Worm (Caenorhabditis elegans) whole organism, late embryonic: ENCODE results near the gene T10B9.14.
A peak's percentile ranks its signal among the peaks of the same experiment; 100 is the strongest.

Source experiments
- K02D7.2 ChIP-seq: sonication (generic microtip); optimal IDR thresholded peaks from 2 replicates; lab custom pipeline; 2017; ENCODE audit warnings: mild to moderate bottlenecking, missing genetic modification characterization, missing compliant biosample characterization
- T23F11.4 ChIP-seq: fragments of 200-800 bp; sonication (Bioruptor generic); optimal IDR thresholded peaks from 2 replicates; lab custom pipeline; 2018; ENCODE audit warnings: mild to moderate bottlenecking, missing genetic modification characterization, missing compliant biosample characterization
- Y22D7AL.16 ChIP-seq: sonication (generic microtip); optimal IDR thresholded peaks from 2 replicates; lab custom pipeline; 2016; ENCODE audit warnings: missing genetic modification characterization, missing compliant biosample characterization
- ahr-1 ChIP-seq: sonication (generic microtip); optimal IDR thresholded peaks from 2 replicates; lab custom pipeline; 2016; ENCODE audit warnings: missing genetic modification characterization, missing compliant biosample characterization
- ceh-18 ChIP-seq: sonication (generic microtip); optimal IDR thresholded peaks from 2 replicates; lab custom pipeline; 2016; ENCODE audit warnings: missing genetic modification characterization, missing compliant biosample characterization
- ceh-19 ChIP-seq: fragments of 200-800 bp; sonication (Bioruptor generic); optimal IDR thresholded peaks from 2 replicates; lab custom pipeline; 2018; ENCODE audit warnings: mild to moderate bottlenecking, missing genetic modification characterization, missing compliant biosample characterization
- ceh-2 ChIP-seq: sonication (generic microtip); optimal IDR thresholded peaks from 2 replicates; lab custom pipeline; 2016; ENCODE audit warnings: missing genotype, missing genetic modification characterization, missing compliant biosample characterization
- ceh-31 ChIP-seq: sonication (generic microtip); optimal IDR thresholded peaks from 2 replicates; lab custom pipeline; 2016; ENCODE audit warnings: missing genetic modification characterization, missing compliant biosample characterization
- ceh-34 ChIP-seq: sonication (generic microtip); optimal IDR thresholded peaks from 2 replicates; lab custom pipeline; 2016; ENCODE audit warnings: mild to moderate bottlenecking, missing genetic modification characterization, missing compliant biosample characterization
- ceh-6 ChIP-seq: fragments of 200-800 bp; sonication (Bioruptor generic); optimal IDR thresholded peaks from 2 replicates; lab custom pipeline; 2018; ENCODE audit warnings: mild to moderate bottlenecking, missing genetic modification characterization, missing compliant biosample characterization
- ceh-9 ChIP-seq: sonication (generic microtip); optimal IDR thresholded peaks from 2 replicates; lab custom pipeline; 2016; ENCODE audit warnings: mild to moderate bottlenecking, missing genetic modification characterization, inconsistent platforms, missing compliant biosample characterization
- elt-2 ChIP-seq: sonication (generic microtip); optimal IDR thresholded peaks from 2 replicates; lab custom pipeline; 2016; ENCODE audit warnings: missing genetic modification reagents, missing genetic modification characterization, missing compliant biosample characterization
- elt-4 ChIP-seq: sonication (generic microtip); optimal IDR thresholded peaks from 2 replicates; lab custom pipeline; 2016; ENCODE audit warnings: missing genetic modification characterization, missing compliant biosample characterization
- eyg-1 ChIP-seq: sonication (generic microtip); optimal IDR thresholded peaks from 2 replicates; lab custom pipeline; 2016; ENCODE audit warnings: missing genotype, missing genetic modification characterization, missing compliant biosample characterization
- fax-1 ChIP-seq: sonication (generic microtip); optimal IDR thresholded peaks from 2 replicates; lab custom pipeline; 2016; ENCODE audit warnings: missing genotype, missing genetic modification characterization, missing compliant biosample characterization
- fkh-10 ChIP-seq: fragments of 150-350 bp; optimal IDR thresholded peaks from 2 replicates; lab custom pipeline; 2014; ENCODE audit warnings: missing biosample characterization, missing genetic modification reagents, missing genetic modification characterization
- fkh-6 ChIP-seq: sonication (generic microtip); optimal IDR thresholded peaks from 2 replicates; lab custom pipeline; 2016; ENCODE audit warnings: missing genetic modification characterization, missing compliant biosample characterization
- hlh-13 ChIP-seq: fragments of 200-800 bp; sonication (Bioruptor generic); optimal IDR thresholded peaks from 2 replicates; lab custom pipeline; 2018; ENCODE audit warnings: mild to moderate bottlenecking, missing genetic modification characterization, missing compliant biosample characterization
- hlh-15 ChIP-seq: sonication (generic microtip); optimal IDR thresholded peaks from 2 replicates; lab custom pipeline; 2016; ENCODE audit warnings: missing genetic modification characterization, missing compliant biosample characterization
- hlh-8 ChIP-seq: sonication (generic microtip); optimal IDR thresholded peaks from 2 replicates; lab custom pipeline; 2016; ENCODE audit warnings: missing genotype, missing genetic modification characterization, missing compliant biosample characterization
- lim-6 ChIP-seq: sonication (generic microtip); optimal IDR thresholded peaks from 2 replicates; lab custom pipeline; 2016; ENCODE audit warnings: missing genetic modification characterization, missing compliant biosample characterization
- lin-11 ChIP-seq: fragments of 200-800 bp; sonication (Bioruptor generic); optimal IDR thresholded peaks from 2 replicates; lab custom pipeline; 2018; ENCODE audit warnings: mild to moderate bottlenecking, missing genetic modification characterization, missing compliant biosample characterization
- mec-3 ChIP-seq: sonication (generic microtip); optimal IDR thresholded peaks from 2 replicates; lab custom pipeline; 2016; ENCODE audit warnings: borderline replicate concordance, missing genetic modification characterization, missing compliant biosample characterization
- nfya-1 ChIP-seq: sonication (generic microtip); optimal IDR thresholded peaks from 2 replicates; lab custom pipeline; 2017; ENCODE audit warnings: missing genetic modification characterization, mild to moderate bottlenecking, missing compliant biosample characterization, antibody characterized with exemption, moderate library complexity
- nhr-11 ChIP-seq: fragments of 150-350 bp; optimal IDR thresholded peaks from 2 replicates; lab custom pipeline; 2014; ENCODE audit warnings: missing biosample characterization, missing genetic modification characterization
- nhr-232 ChIP-seq: sonication (generic microtip); optimal IDR thresholded peaks from 2 replicates; lab custom pipeline; 2016; ENCODE audit warnings: missing genetic modification characterization, missing compliant biosample characterization
- npax-4 ChIP-seq: sonication (generic microtip); optimal IDR thresholded peaks from 2 replicates; lab custom pipeline; 2016; ENCODE audit warnings: missing genetic modification characterization, missing compliant biosample characterization
- odd-2 ChIP-seq: sonication (generic microtip); optimal IDR thresholded peaks from 2 replicates; lab custom pipeline; 2017; ENCODE audit warnings: antibody characterized with exemption, mild to moderate bottlenecking, missing genetic modification characterization, missing compliant biosample characterization
- pat-9 ChIP-seq: fragments of 200-800 bp; sonication (Bioruptor generic); optimal IDR thresholded peaks from 2 replicates; lab custom pipeline; 2018; ENCODE audit warnings: mild to moderate bottlenecking, missing genetic modification characterization, moderate library complexity, missing compliant biosample characterization
- pax-1 ChIP-seq: fragments of 150-350 bp; optimal IDR thresholded peaks from 2 replicates; lab custom pipeline; 2014; ENCODE audit warnings: missing biosample characterization, missing genetic modification characterization
- pha-4 ChIP-seq: fragments of 150-350 bp; optimal IDR thresholded peaks from 2 replicates; lab custom pipeline; 2018; ENCODE audit warnings: missing biosample characterization, missing genetic modification reagents, missing genetic modification characterization
- pros-1 ChIP-seq: fragments of 150-350 bp; optimal IDR thresholded peaks from 2 replicates; lab custom pipeline; 2014; ENCODE audit warnings: missing biosample characterization, missing genetic modification reagents, missing genetic modification characterization
- ref-2 ChIP-seq: sonication (generic microtip); optimal IDR thresholded peaks from 2 replicates; lab custom pipeline; 2016; ENCODE audit warnings: missing genetic modification characterization, missing compliant biosample characterization
- rnt-1 ChIP-seq: sonication (generic microtip); optimal IDR thresholded peaks from 2 replicates; lab custom pipeline; 2016; ENCODE audit warnings: missing genetic modification characterization, missing compliant biosample characterization
- sdc-2 ChIP-seq: sonication (generic microtip); optimal IDR thresholded peaks from 2 replicates; lab custom pipeline; 2016; ENCODE audit warnings: missing genotype, missing genetic modification characterization, missing compliant biosample characterization
- sox-4 ChIP-seq: sonication (generic microtip); optimal IDR thresholded peaks from 2 replicates; lab custom pipeline; 2017; ENCODE audit warnings: mild to moderate bottlenecking, missing genetic modification characterization, inconsistent platforms, missing compliant biosample characterization
- syd-9 ChIP-seq: sonication (generic microtip); optimal IDR thresholded peaks from 2 replicates; lab custom pipeline; 2016; ENCODE audit warnings: mild to moderate bottlenecking, missing genetic modification characterization, moderate library complexity, missing compliant biosample characterization
- tbx-7 ChIP-seq: sonication (generic microtip); optimal IDR thresholded peaks from 2 replicates; lab custom pipeline; 2016; ENCODE audit warnings: missing genotype, missing genetic modification characterization, missing compliant biosample characterization
- unc-3 ChIP-seq, 2 experiments: fragments of 200-800 bp in 1 of 2; sonication (Bioruptor generic) in 1 of 2; sonication (generic microtip) in 1 of 2; conservative IDR thresholded peaks in 1 of 2; optimal IDR thresholded peaks in 1 of 2; 2 replicates each; pipeline versions ENCODE4 v1.3.6 to Lab custom; 2016 to 2022; ENCODE audit warnings: missing compliant biosample characterization in 2 of 2, missing genetic modification characterization in 2 of 2, missing genetic modification reagents in 1 of 2
- unc-55 ChIP-seq: sonication (generic microtip); optimal IDR thresholded peaks from 2 replicates; lab custom pipeline; 2017; ENCODE audit warnings: missing biosample characterization, missing genetic modification reagents, missing genetic modification characterization
- unc-86 ChIP-seq: sonication (generic microtip); optimal IDR thresholded peaks from 2 replicates; lab custom pipeline; 2016; ENCODE audit warnings: missing genetic modification characterization, missing compliant biosample characterization
- ztf-16 ChIP-seq: sonication (generic microtip); optimal IDR thresholded peaks from 2 replicates; lab custom pipeline; 2017; ENCODE audit warnings: missing genetic modification characterization, missing compliant biosample characterization

The T10B9.14 gene

DNA sequence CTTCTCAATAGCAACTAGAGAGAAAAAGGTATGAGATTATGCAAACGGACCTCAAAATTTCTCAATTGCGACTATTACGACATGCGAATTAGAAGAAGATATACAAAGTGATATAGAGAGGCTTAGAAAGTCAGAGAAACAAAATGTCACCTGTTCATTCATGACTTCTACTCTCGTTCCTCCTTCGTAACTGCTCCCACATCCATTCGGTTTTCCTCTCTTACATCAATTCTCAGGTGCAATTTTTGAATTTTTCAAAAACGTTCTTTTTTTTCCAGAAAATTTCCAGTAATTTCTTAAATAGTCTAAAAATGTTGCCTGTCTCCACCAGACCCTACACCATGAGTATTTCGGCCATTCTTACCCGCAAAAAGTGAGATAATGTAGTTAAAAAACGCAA lies 17.5 kb downstream of the T10B9.14 start:
- peak; percentile 62 for TF ChIP-seq unc-55 (GFP tag; lab: Kevin White, UChicago)
- TF ChIP-seq lin-11 (tag; lab: Kevin White, UChicago): no peak

ce11 chrII:9759382-9759781 lies 22.9 kb downstream of the T10B9.14 start:
- no peak for TF ChIP-seq fkh-6 (tag; lab: Kevin White, UChicago)
- no peak for TF ChIP-seq hlh-8 (tag; lab: Kevin White, UChicago)
- TF ChIP-seq syd-9: no peak
- TF ChIP-seq lim-6 (tag; lab: Kevin White, UChicago): no peak
- no peak for TF ChIP-seq Y22D7AL.16 (tag; lab: Kevin White, UChicago)
- no peak for TF ChIP-seq K02D7.2 (tag; lab: Kevin White, UChicago)
- TF ChIP-seq ref-2 (tag; lab: Kevin White, UChicago): no peak
- no peak for TF ChIP-seq mec-3 (tag; lab: Kevin White, UChicago)
- TF ChIP-seq ceh-19 (GFP tag; lab: Kevin White, UChicago): no peak
- no peak for TF ChIP-seq lin-11 (tag; lab: Kevin White, UChicago)
- no peak for TF ChIP-seq fax-1 (tag; lab: Kevin White, UChicago)
- no peak for TF ChIP-seq nfya-1 (tag; lab: Kevin White, UChicago)
- no peak for TF ChIP-seq nhr-232
- no peak for TF ChIP-seq rnt-1
- TF ChIP-seq pha-4 (tag; lab: Kevin White, UChicago): no peak
- no peak for TF ChIP-seq ceh-31
- no peak for TF ChIP-seq sdc-2 (tag; lab: Kevin White, UChicago)

DNA sequence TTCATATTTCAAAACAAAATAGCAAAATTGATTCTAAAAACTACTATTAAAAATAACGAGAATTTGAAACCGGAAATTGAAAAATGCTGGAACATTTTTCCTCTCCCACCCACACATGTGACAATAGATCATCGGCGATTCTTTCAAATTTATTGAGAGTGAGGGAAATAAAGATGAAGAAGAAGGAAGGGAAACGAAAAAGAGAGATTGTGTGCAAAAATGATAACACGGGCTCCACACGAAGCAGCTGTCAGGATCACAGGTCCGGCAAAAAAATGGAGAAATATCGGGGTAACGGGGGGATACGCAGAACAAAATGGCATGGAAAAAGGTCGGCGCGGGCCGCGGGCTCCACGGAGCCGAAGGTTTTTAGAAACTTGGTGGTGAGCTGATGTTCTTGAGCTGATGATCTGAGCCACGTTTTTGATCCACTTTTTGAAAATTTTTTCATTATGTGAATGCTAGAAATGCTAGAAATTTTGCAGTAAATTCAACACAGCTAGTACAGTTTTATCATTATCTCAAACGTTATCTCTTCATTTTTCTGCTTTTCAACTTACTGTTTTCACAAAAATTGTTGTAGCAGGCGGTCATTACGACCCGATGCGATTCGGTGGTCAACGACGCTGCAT lies 24.5 kb downstream of the T10B9.14 start, which contains the start of gene shk-1:
shk-1 (plus strand) TSS at position 582 of the 632 bp plus-strand sequence.
- no peak for TF ChIP-seq ceh-9 (tag; lab: Kevin White, UChicago)
- TF ChIP-seq ceh-6 (GFP tag; lab: Kevin White, UChicago): no peak
- no peak for TF ChIP-seq pat-9
- TF ChIP-seq unc-3 (GFP tag; conservative IDR thresholded peaks at IDR 0.05; lab: Robert Waterston, UW): no peak
- no peak for TF ChIP-seq unc-3 (tag; optimal IDR thresholded peaks at IDR 0.05; lab: Kevin White, UChicago)
- TF ChIP-seq sox-4: no peak
- TF ChIP-seq odd-2 (tag; lab: Kevin White, UChicago): no peak
- TF ChIP-seq pros-1 (tag; lab: Kevin White, UChicago): no peak
- no peak for TF ChIP-seq tbx-7
- TF ChIP-seq pax-1 (tag; lab: Kevin White, UChicago): no peak
- TF ChIP-seq T23F11.4: no peak
- no peak for TF ChIP-seq elt-2 (tag; lab: Kevin White, UChicago)
- no peak for TF ChIP-seq ceh-34 (tag; lab: Kevin White, UChicago)
- peak; percentile 87 for TF ChIP-seq nhr-11 (tag; lab: Kevin White, UChicago)
- TF ChIP-seq fkh-10 (GFP tag; lab: Kevin White, UChicago): no peak
- no peak for TF ChIP-seq eyg-1 (tag; lab: Kevin White, UChicago)
- peak; percentile 23 for TF ChIP-seq rnt-1
- no peak for TF ChIP-seq ztf-16 (tag; lab: Kevin White, UChicago)
- TF ChIP-seq ceh-2 (tag; lab: Kevin White, UChicago): no peak
- TF ChIP-seq unc-86 (tag; lab: Kevin White, UChicago): no peak
- no peak for TF ChIP-seq hlh-15
- no peak for TF ChIP-seq elt-4
- TF ChIP-seq ceh-31: no peak
- no peak for TF ChIP-seq hlh-13 (GFP tag; lab: Kevin White, UChicago)
- TF ChIP-seq ahr-1 (tag; lab: Kevin White, UChicago): no peak
- no peak for TF ChIP-seq npax-4
- peak; percentile 77 for TF ChIP-seq ceh-18 (tag; lab: Kevin White, UChicago)
